Worm (Caenorhabditis elegans): ENCODE measurements around the gene ints-13.

- no peak for TF ChIP-seq ztf-11 (tag; optimal IDR thresholded peaks at IDR 0.05)
- no peak for TF ChIP-seq vab-7 (GFP tag; IDR thresholded peaks at IDR 0.05)
- no peak for TF ChIP-seq egl-27 (tag; optimal IDR thresholded peaks at IDR 0.05)
- peak; percentile 71 for TF ChIP-seq lin-13 (GFP tag; optimal IDR thresholded peaks at IDR 0.05)
- TF ChIP-seq skn-1 (tag; optimal IDR thresholded peaks at IDR 0.05), result no peak
- TF ChIP-seq lin-39 (tag; optimal IDR thresholded peaks at IDR 0.05), result no peak
- TF ChIP-seq fkh-10 (GFP tag; optimal IDR thresholded peaks at IDR 0.05), result no peak
- TF ChIP-seq ceh-28 (tag; optimal IDR thresholded peaks at IDR 0.05), result no peak
- peak; percentile 85 for TF ChIP-seq nhr-77 (tag; optimal IDR thresholded peaks at IDR 0.05)
These were observed 18.2 kb upstream of the ints-13 start, which contains the start of gene rcat-1 for ce11 chrIV:255379-255857.
